Worm (Caenorhabditis elegans) whole organism, mixed stage, embryonic: ENCODE data around the gene prdh-1.
A peak's percentile ranks its signal among the peaks of the same experiment; 100 is the strongest.

ENCODE experiments used
- M03D4.4 ChIP-seq: sonication (generic microtip); optimal IDR thresholded peaks from 2 replicates; lab custom pipeline; 2017; ENCODE audit warnings: mild to moderate bottlenecking, missing genetic modification characterization, missing compliant biosample characterization
- ceh-39 ChIP-seq: fragments of 150-350 bp; optimal IDR thresholded peaks from 2 replicates; lab custom pipeline; 2014; ENCODE audit warnings: missing biosample characterization, missing genetic modification characterization
- ceh-43 ChIP-seq: fragments of 200-800 bp; sonication (Bioruptor generic); optimal IDR thresholded peaks from 2 replicates; lab custom pipeline; 2018; ENCODE audit warnings: mild to moderate bottlenecking, missing genetic modification characterization, moderate library complexity, missing compliant biosample characterization
- ces-1 ChIP-seq: fragments of 150-350 bp; optimal IDR thresholded peaks from 2 replicates; lab custom pipeline; 2014; ENCODE audit warnings: missing biosample characterization, missing genetic modification reagents, missing genetic modification characterization
- ham-2 ChIP-seq: fragments of 200-800 bp; sonication (Bioruptor generic); optimal IDR thresholded peaks from 2 replicates; lab custom pipeline; 2018; ENCODE audit warnings: mild to moderate bottlenecking, missing genetic modification characterization, missing compliant biosample characterization
- lin-13 ChIP-seq: fragments of 150-350 bp; optimal IDR thresholded peaks from 2 replicates; lab custom pipeline; 2014; ENCODE audit warnings: missing biosample characterization, missing genetic modification characterization
- nhr-237 ChIP-seq: fragments of 150-350 bp; optimal IDR thresholded peaks from 2 replicates; lab custom pipeline; 2014; ENCODE audit warnings: missing biosample characterization, missing genetic modification characterization
- nhr-28 ChIP-seq: fragments of 150-350 bp; optimal IDR thresholded peaks from 2 replicates; lab custom pipeline; 2014; ENCODE audit warnings: missing biosample characterization, missing genetic modification characterization
- snpc-4 ChIP-seq: fragments of 150-350 bp; optimal IDR thresholded peaks from 2 replicates; lab custom pipeline; 2014; ENCODE audit warnings: missing biosample characterization, missing genetic modification characterization
- unc-62 ChIP-seq: fragments of 150-350 bp; optimal IDR thresholded peaks from 2 replicates; lab custom pipeline; 2014; ENCODE audit warnings: missing biosample characterization, missing genetic modification reagents, missing genetic modification characterization

- no peak for TF ChIP-seq nhr-237 (tag; lab: Kevin White, UChicago)
- no peak for TF ChIP-seq M03D4.4 (tag; lab: Kevin White, UChicago)
- TF ChIP-seq ceh-43 (GFP tag; lab: Kevin White, UChicago) = no peak
- TF ChIP-seq snpc-4 = no peak
- TF ChIP-seq nhr-28 (tag; lab: Kevin White, UChicago) = no peak
- no peak for TF ChIP-seq ces-1 (GFP tag; lab: Kevin White, UChicago)
- TF ChIP-seq lin-13 = no peak
- TF ChIP-seq unc-62 (GFP tag; lab: Kevin White, UChicago) = peak; percentile 92
- no peak for TF ChIP-seq ceh-39
- TF ChIP-seq ham-2 (GFP tag; lab: Kevin White, UChicago) = no peak
Measured at ce11 chrIV:13826363-13826762, 50.1 kb downstream of the prdh-1 start.
